Fruit fly (Drosophila melanogaster) whole organism, embryonic: ENCODE data around the gene Cdc37.

ENCODE experiments used
- Aef1 ChIP-seq: fragments of 200-800 bp; sonication (Bioruptor generic); IDR thresholded peaks from 3 replicates; pipeline ENCODE4 v1.3.6; 2022; ENCODE audit warnings: missing biosample characterization, missing genetic modification characterization
- Awh ChIP-seq: fragments of 200-800 bp; sonication (Bioruptor generic); IDR thresholded peaks from 2 replicates; pipeline ENCODE4, ENCODE4 v1.3.6; 2022; ENCODE audit warnings: missing biosample characterization, missing genetic modification characterization
- Bdp1 ChIP-seq: fragments of 200-800 bp; sonication (Bioruptor generic); optimal IDR thresholded peaks from 3 replicates; lab custom pipeline; 2016; ENCODE audit warnings: missing biosample characterization, missing genetic modification characterization
- Blimp-1 ChIP-seq: fragments of 200-800 bp; sonication (Bioruptor generic); optimal IDR thresholded peaks from 3 replicates; lab custom pipeline; 2018; ENCODE audit warnings: missing biosample characterization, missing genetic modification characterization, mild to moderate bottlenecking, moderate library complexity, missing genetic modification reagents
- CG10147 ChIP-seq: fragments of 200-800 bp; sonication (Bioruptor generic); optimal IDR thresholded peaks from 2 replicates; lab custom pipeline; 2019; ENCODE audit warnings: missing biosample characterization, mild to moderate bottlenecking, missing genetic modification characterization, moderate library complexity
- CG11398 ChIP-seq: fragments of 200-800 bp; sonication (Bioruptor generic); optimal IDR thresholded peaks from 2 replicates; lab custom pipeline; 2016; ENCODE audit warnings: missing biosample characterization, missing genetic modification characterization
- CG11560 ChIP-seq: fragments of 200-800 bp; sonication (Bioruptor generic); IDR thresholded peaks from 3 replicates; pipeline ENCODE4 v1.3.6; 2022; ENCODE audit warnings: missing biosample characterization, missing genetic modification characterization
- CG12104 ChIP-seq: fragments of 200-800 bp; sonication (Bioruptor generic); optimal IDR thresholded peaks from 3 replicates; lab custom pipeline; 2016; ENCODE audit warnings: missing biosample characterization, missing genetic modification characterization
- CG12236 ChIP-seq: fragments of 200-800 bp; sonication (Bioruptor generic); optimal IDR thresholded peaks from 2 replicates; lab custom pipeline; 2016; ENCODE audit warnings: missing biosample characterization, missing genetic modification characterization
- CG1233 ChIP-seq: fragments of 200-800 bp; sonication (Bioruptor generic); optimal IDR thresholded peaks from 4 replicates; lab custom pipeline; 2018; ENCODE audit warnings: missing biosample characterization, mild to moderate bottlenecking, missing genetic modification characterization
- CG12769 ChIP-seq: fragments of 200-800 bp; sonication (Bioruptor generic); optimal IDR thresholded peaks from 2 replicates; lab custom pipeline; 2019; ENCODE audit warnings: missing biosample characterization, mild to moderate bottlenecking, missing genetic modification characterization, moderate library complexity
- CG13123 ChIP-seq: fragments of 200-800 bp; sonication (Bioruptor generic); optimal IDR thresholded peaks from 2 replicates; lab custom pipeline; 2016; ENCODE audit warnings: missing biosample characterization, missing genetic modification characterization
- CG13296 ChIP-seq: fragments of 200-800 bp; sonication (Bioruptor generic); optimal IDR thresholded peaks from 3 replicates; lab custom pipeline; 2018; ENCODE audit warnings: missing biosample characterization, mild to moderate bottlenecking, missing genetic modification characterization
- CG14860 ChIP-seq: fragments of 200-800 bp; sonication (Bioruptor generic); IDR thresholded peaks from 3 replicates; pipeline ENCODE4 v1.3.6; 2022; ENCODE audit warnings: missing biosample characterization, missing genetic modification characterization; ENCODE audit not compliant: partially characterized antibody
- CG15269 ChIP-seq: fragments of 200-800 bp; sonication (Bioruptor generic); optimal IDR thresholded peaks from 2 replicates; lab custom pipeline; 2018; ENCODE audit warnings: missing biosample characterization, mild to moderate bottlenecking, missing genetic modification characterization, moderate library complexity
- CG2712 ChIP-seq: fragments of 200-800 bp; optimal IDR thresholded peaks from 3 replicates; lab custom pipeline; 2019; ENCODE audit warnings: missing biosample characterization, mild to moderate bottlenecking, missing genetic modification characterization, moderate library complexity
- CG3281 ChIP-seq: fragments of 200-800 bp; sonication (Bioruptor generic); optimal IDR thresholded peaks from 3 replicates; lab custom pipeline; 2017; ENCODE audit warnings: missing biosample characterization, mild to moderate bottlenecking, missing genetic modification characterization
- CG6654 ChIP-seq: fragments of 200-800 bp; sonication (Bioruptor generic); optimal IDR thresholded peaks from 2 replicates; lab custom pipeline; 2017; ENCODE audit warnings: missing biosample characterization, mild to moderate bottlenecking, missing genetic modification characterization
- CG7786 ChIP-seq: fragments of 200-800 bp; sonication (Bioruptor generic); optimal IDR thresholded peaks from 2 replicates; lab custom pipeline; 2016; ENCODE audit warnings: missing biosample characterization, missing genetic modification characterization
- CG8281 ChIP-seq: fragments of 200-800 bp; sonication (Bioruptor generic); optimal IDR thresholded peaks from 2 replicates; lab custom pipeline; 2018; ENCODE audit warnings: missing biosample characterization, mild to moderate bottlenecking, missing genetic modification characterization, moderate library complexity
- CTCF ChIP-seq: fragments of 200-800 bp; sonication (Bioruptor generic); optimal IDR thresholded peaks from 2 replicates; lab custom pipeline; 2017; ENCODE audit warnings: missing biosample characterization, mild to moderate bottlenecking, missing genetic modification characterization, moderate library complexity
- D19B ChIP-seq: fragments of 200-800 bp; sonication (Bioruptor generic); optimal IDR thresholded peaks from 2 replicates; lab custom pipeline; 2017; ENCODE audit warnings: missing biosample characterization, mild to moderate bottlenecking, missing genetic modification characterization
- Eip74EF ChIP-seq, 2 experiments: fragments of 200-800 bp in 1 of 2; fragments of >200 bp in 1 of 2; sonication (Bioruptor generic) in 1 of 2; optimal IDR thresholded peaks; 2 replicates each; lab custom pipeline; 2017 to 2019; ENCODE audit warnings: missing biosample characterization in 2 of 2, missing genetic modification characterization in 2 of 2, mild to moderate bottlenecking in 1 of 2, moderate library complexity in 1 of 2
- Gug ChIP-seq: fragments of 200-800 bp; sonication (Bioruptor generic); IDR thresholded peaks from 4 replicates; pipeline ENCODE4 v1.3.6; 2022; ENCODE audit warnings: missing biosample characterization, missing genetic modification characterization
- HLH4C ChIP-seq: fragments of 200-800 bp; sonication (Bioruptor generic); IDR thresholded peaks from 3 replicates; pipeline ENCODE4 v1.3.6; 2022; ENCODE audit warnings: missing biosample characterization, missing genetic modification characterization; ENCODE audit not compliant: partially characterized antibody
- Hand ChIP-seq: fragments of 200-800 bp; sonication (Bioruptor generic); optimal IDR thresholded peaks from 2 replicates; lab custom pipeline; 2017; ENCODE audit warnings: mild to moderate bottlenecking, missing biosample characterization, missing genetic modification reagents, missing genetic modification characterization
- Max ChIP-seq: fragments of 200-800 bp; sonication (Bioruptor generic); optimal IDR thresholded peaks from 2 replicates; lab custom pipeline; 2016; ENCODE audit warnings: missing biosample characterization, mild to moderate bottlenecking, missing genetic modification characterization
- Myb ChIP-seq: fragments of 200-800 bp; sonication (Bioruptor generic); optimal IDR thresholded peaks from 2 replicates; lab custom pipeline; 2016; ENCODE audit warnings: missing biosample characterization, missing genetic modification characterization
- Oaz ChIP-seq: fragments of 200-800 bp; sonication (Bioruptor generic); IDR thresholded peaks from 2 replicates; pipeline ENCODE4 v1.3.6; 2022; ENCODE audit warnings: missing biosample characterization, missing genetic modification characterization
- Rfx ChIP-seq: fragments of 200-800 bp; sonication (Bioruptor generic); IDR thresholded peaks from 2 replicates; pipeline ENCODE4 v1.3.6; 2022; ENCODE audit warnings: missing biosample characterization, missing genetic modification characterization
- az2 ChIP-seq: fragments of 200-800 bp; sonication (Bioruptor generic); optimal IDR thresholded peaks from 3 replicates; lab custom pipeline; 2016; ENCODE audit warnings: missing biosample characterization, missing genetic modification characterization
- bsh ChIP-seq, 2 experiments: fragments of 200-800 bp; sonication (Bioruptor generic); optimal IDR thresholded peaks; 2 replicates each; lab custom pipeline; 2017 to 2018; ENCODE audit warnings: mild to moderate bottlenecking in 2 of 2, missing biosample characterization in 2 of 2, missing genetic modification characterization in 2 of 2, moderate library complexity in 1 of 2
- da ChIP-seq: fragments of 200-800 bp; sonication (Bioruptor generic); optimal IDR thresholded peaks from 2 replicates; lab custom pipeline; 2016; ENCODE audit warnings: missing biosample characterization, missing genetic modification characterization
- eve ChIP-seq, 2 experiments: fragments of >200 bp; optimal IDR thresholded peaks; 2 replicates each; lab custom pipeline; 2017; ENCODE audit warnings: missing biosample characterization in 2 of 2, missing genetic modification characterization in 2 of 2
- gce ChIP-seq: fragments of 200-800 bp; sonication (Bioruptor generic); IDR thresholded peaks from 3 replicates; pipeline ENCODE4 v1.3.6; 2022; ENCODE audit warnings: missing biosample characterization, missing genetic modification characterization
- gsb-n ChIP-seq: fragments of 200-800 bp; sonication (Bioruptor generic); optimal IDR thresholded peaks from 3 replicates; lab custom pipeline; 2018; ENCODE audit warnings: missing biosample characterization, mild to moderate bottlenecking, missing genetic modification characterization
- her ChIP-seq: fragments of 200-800 bp; sonication (Bioruptor generic); optimal IDR thresholded peaks from 2 replicates; lab custom pipeline; 2016; ENCODE audit warnings: missing biosample characterization, missing genetic modification characterization
- jing ChIP-seq: fragments of 200-800 bp; sonication (Bioruptor generic); optimal IDR thresholded peaks from 2 replicates; lab custom pipeline; 2018; ENCODE audit warnings: missing biosample characterization, mild to moderate bottlenecking, missing genetic modification characterization
- lola ChIP-seq, 3 experiments: fragments of >200 bp in 2 of 3; fragments of 200-800 bp in 1 of 3; sonication (Bioruptor generic) in 1 of 3; optimal IDR thresholded peaks; 2 replicates each; lab custom pipeline; 2017 to 2019; ENCODE audit warnings: missing biosample characterization in 3 of 3, missing genetic modification characterization in 3 of 3, mild to moderate bottlenecking in 1 of 3, moderate library complexity in 1 of 3
- oc ChIP-seq: fragments of 200-800 bp; sonication (Bioruptor generic); optimal IDR thresholded peaks from 2 replicates; lab custom pipeline; 2018; ENCODE audit warnings: missing biosample characterization, mild to moderate bottlenecking, missing genetic modification characterization, moderate library complexity
- org-1 ChIP-seq: fragments of 200-800 bp; sonication (Bioruptor generic); optimal IDR thresholded peaks from 2 replicates; lab custom pipeline; 2017; ENCODE audit warnings: missing biosample characterization, missing genetic modification characterization
- sc ChIP-seq, 3 experiments: fragments of >200 bp in 2 of 3; fragments of 200-800 bp in 1 of 3; sonication (Bioruptor generic) in 1 of 3; optimal IDR thresholded peaks; 2 replicates in 2 of 3; 3 replicates in 1 of 3; lab custom pipeline; 2017; ENCODE audit warnings: mild to moderate bottlenecking in 1 of 3, missing biosample characterization in 1 of 3, missing genetic modification characterization in 1 of 3, missing genetic modification reagents in 1 of 3
- scrt ChIP-seq: fragments of 200-800 bp; sonication (Bioruptor generic); optimal IDR thresholded peaks from 2 replicates; lab custom pipeline; 2018; ENCODE audit warnings: missing biosample characterization, mild to moderate bottlenecking, missing genetic modification characterization, moderate library complexity
- sd ChIP-seq: fragments of 200-800 bp; sonication (Bioruptor generic); optimal IDR thresholded peaks from 3 replicates; lab custom pipeline; 2018; ENCODE audit warnings: missing biosample characterization, mild to moderate bottlenecking, missing genetic modification characterization, moderate library complexity
- ssp ChIP-seq: fragments of 200-800 bp; sonication (Bioruptor generic); IDR thresholded peaks from 2 replicates; pipeline ENCODE4 v1.3.6; 2022; ENCODE audit warnings: missing biosample characterization, missing genetic modification characterization
- vvl ChIP-seq: fragments of 200-800 bp; sonication (Bioruptor generic); IDR thresholded peaks from 2 replicates; pipeline ENCODE4 v1.3.6; 2022; ENCODE audit warnings: missing biosample characterization, missing genetic modification characterization
- wek ChIP-seq: fragments of 200-800 bp; sonication (Bioruptor generic); optimal IDR thresholded peaks from 3 replicates; lab custom pipeline; 2018; ENCODE audit warnings: missing biosample characterization, mild to moderate bottlenecking, missing genetic modification characterization, moderate library complexity
- zen ChIP-seq: fragments of 200-800 bp; sonication (Bioruptor generic); optimal IDR thresholded peaks from 3 replicates; lab custom pipeline; 2018; ENCODE audit warnings: missing biosample characterization, mild to moderate bottlenecking, missing genetic modification characterization, moderate library complexity

The Cdc37 gene

dm6 chr3L:1816614-1817013, 21.4 kb downstream of the Cdc37 start (continued):
- TF ChIP-seq vvl (GFP tag; lab: Robert Waterston, UW) (0 out of 2 replicates have a peak, but pooled peaks have one; percentile 18), bsh (GFP tag; optimal IDR thresholded peaks at IDR 0.05; lab: Kevin White, UChicago) (no peak), gce (no peak), jing (GFP tag; lab: Kevin White, UChicago) (no peak), CG12769 (tag; lab: Kevin White, UChicago) (peak; percentile 26)

- no peak for TF ChIP-seq Oaz (GFP tag; lab: Robert Waterston, UW)
- peak; percentile 57 for TF ChIP-seq oc (tag; lab: Kevin White, UChicago)
- TF ChIP-seq ssp (GFP tag; lab: Robert Waterston, UW): no peak
- TF ChIP-seq vvl (GFP tag; lab: Robert Waterston, UW): peak; percentile 18; the same call in 1 of the 2 replicates
- TF ChIP-seq CG13296 (GFP tag; lab: Kevin White, UChicago): no peak
- TF ChIP-seq wek (GFP tag; lab: Kevin White, UChicago): no peak
- no peak for TF ChIP-seq CG10147 (GFP tag; lab: Kevin White, UChicago)
- TF ChIP-seq Rfx (GFP tag; lab: Robert Waterston, UW): no peak
- TF ChIP-seq Blimp-1 (GFP tag; lab: Kevin White, UChicago): no peak
- TF ChIP-seq Bdp1 (GFP tag; lab: Kevin White, UChicago): no peak
- TF ChIP-seq da (GFP tag; lab: Kevin White, UChicago): no peak
- no peak for TF ChIP-seq HLH4C (GFP tag; lab: Robert Waterston, UW)
- no peak for TF ChIP-seq CG11398 (GFP tag; lab: Kevin White, UChicago)
- no peak for TF ChIP-seq CG14860 (GFP tag; lab: Robert Waterston, UW)
- TF ChIP-seq scrt (GFP tag; lab: Kevin White, UChicago): no peak
- no peak for TF ChIP-seq eve (GFP tag; optimal IDR thresholded peaks at IDR 0.05; lab: Kevin White, UChicago)
- no peak for TF ChIP-seq CG2712 (tag; lab: Kevin White, UChicago)
- no peak for TF ChIP-seq Max (GFP tag; lab: Kevin White, UChicago)
- no peak for TF ChIP-seq CG11560 (tag; lab: Robert Waterston, UW)
- TF ChIP-seq CG13123 (GFP tag; lab: Kevin White, UChicago): no peak
- TF ChIP-seq Myb (GFP tag; lab: Kevin White, UChicago): no peak
- TF ChIP-seq CG7786 (GFP tag; lab: Kevin White, UChicago): no peak
- peak; percentile 72; the same call in 1 of the 2 replicates for TF ChIP-seq Awh (GFP tag; lab: Robert Waterston, UW)
- TF ChIP-seq Aef1: no peak
- TF ChIP-seq CG3281: no peak
- peak in 1 of 2 experiments; percentile 44 for TF ChIP-seq Eip74EF (GFP tag; optimal IDR thresholded peaks at IDR 0.05; lab: Kevin White, UChicago)
Measured at dm6 chr3L:1817405-1817804, 22.2 kb downstream of the Cdc37 start.

dm6 chr3L:1818834-1819233, 23.6 kb downstream of the Cdc37 start:
- TF ChIP-seq Hand (GFP tag; lab: Kevin White, UChicago) (no peak), gsb-n (tag; lab: Kevin White, UChicago) (no peak), CG12236 (GFP tag; lab: Kevin White, UChicago) (no peak), her (GFP tag; lab: Kevin White, UChicago) (no peak), D19B (GFP tag; lab: Kevin White, UChicago) (no peak), org-1 (GFP tag; lab: Kevin White, UChicago) (no peak), sc (optimal IDR thresholded peaks at IDR 0.05; lab: Kevin White, UChicago) (no peak), sc (GFP tag; optimal IDR thresholded peaks at IDR 0.05; lab: Kevin White, UChicago) (no peak), lola (GFP tag; optimal IDR thresholded peaks at IDR 0.05; lab: Kevin White, UChicago) (no peak), CG12769 (tag; lab: Kevin White, UChicago) (peak; percentile 53), CG15269 (tag; lab: Kevin White, UChicago) (peak; percentile 67), CG12104 (GFP tag; lab: Kevin White, UChicago) (no peak), oc (tag; lab: Kevin White, UChicago) (peak; percentile 89), sd (tag; lab: Kevin White, UChicago) (peak; percentile 60), az2 (GFP tag; lab: Kevin White, UChicago) (no peak), CTCF (GFP tag; lab: Kevin White, UChicago) (no peak), CG8281 (tag; lab: Kevin White, UChicago) (no peak), CG6654 (GFP tag; lab: Kevin White, UChicago) (no peak), CG1233 (GFP tag; lab: Kevin White, UChicago) (no peak), zen (tag; lab: Kevin White, UChicago) (no peak), Gug (GFP tag; lab: Robert Waterston, UW) (no peak)
